Fruit fly (Drosophila melanogaster): ENCODE measurements around the gene CG33169.

Gene CG33169

DNA sequence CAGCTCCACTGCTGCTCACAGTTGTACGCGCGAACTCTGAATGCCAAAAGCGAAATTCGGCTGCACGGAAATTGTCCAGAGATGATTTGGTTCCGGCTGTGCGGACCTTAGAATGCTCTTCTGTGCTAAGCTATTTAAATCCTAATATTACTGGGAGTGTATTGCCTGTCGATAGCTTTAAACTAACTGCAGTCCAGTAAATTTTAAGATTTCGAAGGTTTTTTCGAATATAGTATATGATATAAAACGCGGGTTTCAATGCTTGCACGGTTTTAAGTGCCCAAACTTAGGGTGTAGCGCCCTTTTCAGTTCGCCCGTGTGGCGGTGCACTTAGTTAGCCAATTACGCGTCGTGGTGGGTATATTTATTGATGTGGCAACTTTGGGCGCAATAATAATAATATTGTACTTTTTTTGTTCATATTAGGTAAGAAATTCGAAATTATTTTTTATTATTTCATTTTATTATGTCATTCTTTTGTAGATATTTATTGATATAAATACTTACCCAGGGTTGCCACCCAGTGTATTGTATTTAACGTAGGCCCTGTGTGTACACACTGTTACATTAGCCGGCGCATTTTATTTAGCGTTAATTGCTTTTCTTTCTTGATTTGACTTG is 15.2 kb downstream of the CG33169 start, which contains the start of the genes Chro and Ssl1 (continued):
- TF ChIP-seq ATbp (GFP tag; optimal IDR thresholded peaks at IDR 0.05) (peak; percentile 100), Camta (GFP tag; optimal IDR thresholded peaks at IDR 0.05) (peak; percentile 100), ind (GFP tag; optimal IDR thresholded peaks at IDR 0.05) (peak; percentile 100), CHES-1-like (GFP tag; optimal IDR thresholded peaks at IDR 0.05) (peak; percentile 100), hb (GFP tag; IDR thresholded peaks at IDR 0.05; ENCODE audit: partially characterized antibody) (no peak), CG11560 (tag; IDR thresholded peaks at IDR 0.05) (peak; percentile 96), CG11093 (GFP tag; IDR thresholded peaks at IDR 0.05) (peak; percentile 100), nerfin-2 (GFP tag; IDR thresholded peaks at IDR 0.05; ENCODE audit: partially characterized antibody) (no peak), NC2α (GFP tag; optimal IDR thresholded peaks at IDR 0.05) (peak; percentile 100), Kr (GFP tag; optimal IDR thresholded peaks at IDR 0.05) (peak; percentile 95), fd3F (GFP tag; optimal IDR thresholded peaks at IDR 0.05) (peak; percentile 99), CG7357 (GFP tag; IDR thresholded peaks at IDR 0.05) (peak; percentile 99), trem (tag; optimal IDR thresholded peaks at IDR 0.05) (peak; percentile 98), amos (GFP tag; IDR thresholded peaks at IDR 0.05; ENCODE audit: partially characterized antibody) (0 out of 2 replicates have a peak, but pooled peaks have one; percentile 18), ab (GFP tag; optimal IDR thresholded peaks at IDR 0.05) (peak; percentile 100), CG4617 (GFP tag; optimal IDR thresholded peaks at IDR 0.05; ENCODE audit: borderline replicate concordance) (peak; percentile 100), mam (GFP tag; optimal IDR thresholded peaks at IDR 0.05) (peak; percentile 100), gsb-n (tag; optimal IDR thresholded peaks at IDR 0.05) (peak; percentile 100), Six4 (GFP tag; optimal IDR thresholded peaks at IDR 0.05) (peak; percentile 100), chinmo (GFP tag; IDR thresholded peaks at IDR 0.05; ENCODE audit: partially characterized antibody) (no peak), CG3065 (GFP tag; optimal IDR thresholded peaks at IDR 0.05) (peak; percentile 100), CG13296 (GFP tag; optimal IDR thresholded peaks at IDR 0.05) (peak; percentile 100), esg (GFP tag; conservative IDR thresholded peaks at IDR 0.05) (peak; percentile 100), Xrp1 (GFP tag; IDR thresholded peaks at IDR 0.05) (peak; percentile 100), Fer3 (tag; optimal IDR thresholded peaks at IDR 0.05) (peak; percentile 100), bsh (GFP tag; optimal IDR thresholded peaks at IDR 0.05) (peak; percentile 99 to 100), B-H2 (GFP tag; optimal IDR thresholded peaks at IDR 0.05) (peak; percentile 97), CG4707 (GFP tag; optimal IDR thresholded peaks at IDR 0.05) (peak; percentile 98), CG7963 (GFP tag; IDR thresholded peaks at IDR 0.05; ENCODE audit: partially characterized antibody) (no peak), CG13123 (GFP tag; optimal IDR thresholded peaks at IDR 0.05) (peak; percentile 99), CG18599 (GFP tag; optimal IDR thresholded peaks at IDR 0.05) (peak; percentile 100), ERR (GFP tag; optimal IDR thresholded peaks at IDR 0.05) (peak; percentile 99), bab2 (GFP tag; optimal IDR thresholded peaks at IDR 0.05) (peak; percentile 100), ewg (GFP tag; optimal IDR thresholded peaks at IDR 0.05) (peak; percentile 100), slp2 (GFP tag; optimal IDR thresholded peaks at IDR 0.05) (peak; percentile 100), Tbp (GFP tag; optimal IDR thresholded peaks at IDR 0.05) (no peak), pan (optimal IDR thresholded peaks at IDR 0.05) (no peak), pan (GFP tag; optimal IDR thresholded peaks at IDR 0.05 in 1 of 2, IDR thresholded peaks at IDR 0.05 in 1 of 2) (peak in 1 of 2 experiments; percentile 100), Max (GFP tag; optimal IDR thresholded peaks at IDR 0.05) (peak; percentile 100), lov (optimal IDR thresholded peaks at IDR 0.05) (no peak), lov (GFP tag; IDR thresholded peaks at IDR 0.05) (peak; percentile 100), nom (GFP tag; optimal IDR thresholded peaks at IDR 0.05) (peak; percentile 99), so (GFP tag; IDR thresholded peaks at IDR 0.05) (peak; percentile 100), luna (GFP tag; optimal IDR thresholded peaks at IDR 0.05) (peak; percentile 99), slou (GFP tag; optimal IDR thresholded peaks at IDR 0.05) (peak; percentile 100), cwo (GFP tag; optimal IDR thresholded peaks at IDR 0.05) (peak; percentile 99), cad (GFP tag; optimal IDR thresholded peaks at IDR 0.05) (no peak), C15 (GFP tag; IDR thresholded peaks at IDR 0.05) (peak; percentile 100), Sin3A (optimal IDR thresholded peaks at IDR 0.05) (peak; percentile 73), CG14965 (GFP tag; optimal IDR thresholded peaks at IDR 0.05; ENCODE audit: borderline replicate concordance) (peak; percentile 94)
